Worm (Caenorhabditis elegans): ENCODE results near the gene F33C8.4.
A peak's percentile ranks its signal among the peaks of the same experiment; 100 is the strongest.

F33C8.4 gene

DNA sequence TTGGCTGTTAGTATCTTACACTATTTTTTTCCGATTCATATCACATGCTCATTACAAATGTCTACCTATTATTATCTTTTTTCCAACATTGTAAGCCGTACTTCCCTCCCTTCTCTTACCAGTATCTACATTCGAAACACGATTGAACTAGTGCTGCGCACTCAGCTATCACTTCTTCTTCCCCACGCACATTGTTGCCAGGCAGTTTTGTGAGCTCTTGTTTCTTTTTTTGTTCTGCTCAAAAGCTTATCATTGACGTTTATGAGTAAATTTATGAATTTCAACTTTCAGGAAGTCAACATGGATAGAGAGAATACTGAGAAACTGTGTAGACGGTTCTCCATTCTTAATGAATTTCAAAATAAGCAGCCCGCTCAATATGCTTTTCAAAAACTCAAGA, 11.0 kb upstream of the F33C8.4 start, which contains the start of gene F33C8.2:
TSS of gene F33C8.2 (plus strand) at position 301 of the 400 bp plus-strand sequence.
- no peak for TF ChIP-seq W03F9.2 (tag; optimal IDR thresholded peaks at IDR 0.05)
- no peak for TF ChIP-seq dao-5 (tag; optimal IDR thresholded peaks at IDR 0.05)
- TF ChIP-seq him-1 (tag; optimal IDR thresholded peaks at IDR 0.05) = no peak

DNA sequence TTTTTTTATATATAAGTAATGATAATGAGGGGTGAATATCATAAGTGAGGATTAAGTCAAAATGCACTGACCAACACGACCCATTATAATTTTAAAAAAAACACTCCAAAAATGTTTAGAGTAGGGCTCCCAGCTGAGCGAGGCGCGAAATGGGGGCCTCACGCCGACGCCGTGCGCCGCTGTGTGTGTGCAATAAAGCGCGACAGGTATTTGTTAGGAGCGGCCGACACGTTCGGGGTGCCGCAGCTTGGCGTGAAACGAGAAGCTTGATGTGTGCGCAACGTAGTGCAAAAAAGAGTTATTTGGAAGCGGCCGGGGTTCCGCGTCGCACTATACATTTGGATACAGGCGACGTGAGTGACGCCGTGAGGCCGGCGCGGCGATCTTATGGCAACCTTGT, 7.1 kb upstream of the F33C8.4 start:
- TF ChIP-seq W03F9.2 (tag; optimal IDR thresholded peaks at IDR 0.05) (no peak), him-1 (tag; optimal IDR thresholded peaks at IDR 0.05) (no peak), dao-5 (tag; optimal IDR thresholded peaks at IDR 0.05) (no peak)

DNA sequence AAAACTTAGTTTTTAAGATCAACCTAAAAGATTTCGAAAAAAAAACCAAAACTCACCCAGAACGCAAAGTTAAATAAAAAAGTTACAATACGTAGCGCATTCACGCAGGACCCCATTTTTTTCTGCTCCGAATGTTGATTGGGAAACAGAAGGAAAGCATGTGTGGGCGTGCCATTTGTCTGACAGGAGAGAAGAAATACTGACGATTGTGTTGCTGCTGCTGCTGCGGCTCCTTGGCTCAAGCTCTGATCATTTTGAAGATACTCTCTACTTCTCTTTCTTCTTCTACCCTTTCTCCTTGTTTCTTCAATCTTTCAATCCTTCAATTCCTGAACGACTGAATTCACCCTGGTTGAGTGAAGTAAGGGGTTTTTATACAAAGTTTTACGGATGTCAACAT, 2.8 kb upstream of the F33C8.4 start, which contains the start of gene tsp-8:
TSS of gene tsp-8 (minus strand) at position 185 of the 400 bp plus-strand sequence.
- no peak for TF ChIP-seq him-1 (tag; optimal IDR thresholded peaks at IDR 0.05)
- TF ChIP-seq dao-5 (tag; optimal IDR thresholded peaks at IDR 0.05) = no peak
- TF ChIP-seq W03F9.2 (tag; optimal IDR thresholded peaks at IDR 0.05) = no peak

DNA sequence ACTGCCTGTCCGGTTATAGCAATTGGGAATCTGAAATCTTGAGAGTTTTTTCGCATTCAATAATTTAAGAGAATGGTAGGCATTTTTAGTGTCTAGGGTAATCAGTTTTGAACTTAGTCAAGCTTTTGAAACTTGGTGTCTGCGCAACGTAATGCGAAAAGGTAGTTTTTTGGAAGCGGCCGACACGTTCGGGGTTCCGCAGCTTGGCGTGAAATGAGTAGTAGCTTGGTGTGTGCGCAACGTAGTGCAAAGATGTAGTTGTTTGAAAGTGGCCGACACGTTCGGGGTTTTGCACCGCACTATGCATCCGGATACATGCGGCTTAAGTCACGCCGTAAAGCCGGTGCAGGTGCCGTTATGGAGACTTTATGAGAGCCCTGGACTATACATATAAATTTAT, 4.1 kb downstream of the F33C8.4 start:
- no peak for TF ChIP-seq dao-5 (tag; optimal IDR thresholded peaks at IDR 0.05)
- no peak for TF ChIP-seq him-1 (tag; optimal IDR thresholded peaks at IDR 0.05)
- no peak for TF ChIP-seq W03F9.2 (tag; optimal IDR thresholded peaks at IDR 0.05)

DNA sequence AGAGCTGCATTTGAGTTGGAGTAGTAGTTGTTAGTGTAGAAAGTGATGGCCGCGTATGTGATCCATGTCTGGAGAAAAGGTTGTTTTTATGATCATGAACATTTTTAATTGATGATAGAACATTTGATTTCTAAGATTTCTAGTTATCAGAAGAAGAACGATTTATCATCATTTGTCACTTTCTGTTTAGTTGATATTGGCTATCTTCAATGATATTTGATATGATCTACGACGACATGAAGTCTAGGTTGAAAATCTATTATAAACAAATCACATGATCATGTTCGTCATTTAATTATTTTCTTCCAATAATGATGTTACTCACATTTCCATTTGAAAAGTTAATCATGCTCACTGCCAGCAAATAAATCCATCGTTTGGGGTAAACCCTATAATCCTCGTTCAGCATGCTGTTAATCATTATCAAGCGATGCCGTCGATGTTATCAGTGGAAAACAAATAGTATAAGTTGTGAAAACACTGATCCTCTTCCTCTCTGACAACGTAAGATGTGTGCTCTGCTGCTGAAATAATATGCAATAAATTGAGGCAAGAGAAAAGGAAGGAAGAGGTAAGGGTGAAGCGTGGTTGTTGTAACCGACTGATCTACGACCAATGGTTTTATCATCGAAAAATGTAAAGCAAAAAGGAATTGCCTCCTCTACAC, 5.0 kb downstream of the F33C8.4 start:
- no peak for TF ChIP-seq dao-5 (tag; optimal IDR thresholded peaks at IDR 0.05)
- TF ChIP-seq him-1 (tag; optimal IDR thresholded peaks at IDR 0.05) = no peak
- no peak for TF ChIP-seq W03F9.2 (tag; optimal IDR thresholded peaks at IDR 0.05)

DNA sequence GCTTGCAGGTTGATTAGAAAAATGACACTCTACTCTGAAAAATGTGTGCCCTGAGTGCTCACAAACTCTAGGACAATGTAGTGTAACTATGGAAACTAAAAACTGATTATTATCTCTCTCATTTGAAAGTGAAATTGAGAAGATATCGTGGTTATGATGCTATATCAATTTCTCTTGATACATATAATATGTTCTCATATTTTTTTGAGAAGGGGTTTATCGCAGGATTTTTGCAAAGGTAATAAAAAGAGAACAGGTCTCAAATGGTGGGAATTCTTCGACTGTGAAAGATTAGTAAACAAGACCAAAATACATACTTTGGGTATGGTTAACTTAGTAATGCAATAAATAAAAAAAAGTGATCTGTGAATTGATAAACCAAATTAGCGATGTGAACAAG, 5.5 kb downstream of the F33C8.4 start:
- TF ChIP-seq W03F9.2 (tag; optimal IDR thresholded peaks at IDR 0.05) (no peak), dao-5 (tag; optimal IDR thresholded peaks at IDR 0.05) (no peak), him-1 (tag; optimal IDR thresholded peaks at IDR 0.05) (no peak)

DNA sequence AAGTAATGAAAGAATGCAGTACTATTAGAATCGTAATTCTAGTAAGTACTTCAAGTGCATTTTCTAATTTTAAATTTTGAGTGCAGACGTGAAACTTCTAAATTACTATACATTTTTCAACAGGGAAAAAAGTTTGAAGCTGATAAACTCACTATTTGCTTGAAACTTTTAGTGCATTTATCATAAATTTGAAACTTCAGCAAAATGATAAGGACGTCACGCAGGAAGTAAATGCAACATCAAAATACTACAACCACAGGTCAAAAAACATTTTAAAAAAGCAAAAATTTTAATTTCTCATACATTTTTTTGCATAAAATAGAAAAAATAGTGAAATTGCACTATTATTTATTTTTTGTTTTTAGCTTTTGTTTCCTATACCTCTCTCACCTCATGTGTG, 7.4 kb downstream of the F33C8.4 start:
- TF ChIP-seq him-1 (tag; optimal IDR thresholded peaks at IDR 0.05) (no peak), W03F9.2 (tag; optimal IDR thresholded peaks at IDR 0.05) (no peak), dao-5 (tag; optimal IDR thresholded peaks at IDR 0.05) (no peak)

DNA sequence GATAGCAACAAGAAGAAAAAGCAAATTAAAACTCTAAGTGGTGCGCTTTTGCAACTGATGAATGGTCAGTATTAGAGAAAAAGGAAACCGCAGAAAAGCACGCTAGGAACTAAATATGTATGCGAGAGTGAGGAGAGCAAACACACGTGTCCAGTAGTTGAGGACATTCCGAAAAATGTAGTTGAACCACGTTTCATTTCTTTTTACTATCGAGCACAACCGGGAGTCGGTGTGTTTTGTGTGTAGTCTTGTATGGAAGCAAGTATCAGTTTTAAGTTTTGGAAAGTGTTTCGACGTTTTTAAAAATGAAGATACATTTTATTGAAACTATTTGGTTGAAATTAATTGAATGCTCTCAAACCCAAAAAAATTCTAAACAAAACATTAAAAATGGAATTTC, 7.9 kb downstream of the F33C8.4 start, which contains the start of gene C05G5.1:
TSS of gene C05G5.1 (minus strand) at position 101 of the 400 bp plus-strand sequence.
- TF ChIP-seq him-1 (tag; optimal IDR thresholded peaks at IDR 0.05) (no peak), W03F9.2 (tag; optimal IDR thresholded peaks at IDR 0.05) (no peak), dao-5 (tag; optimal IDR thresholded peaks at IDR 0.05) (no peak)

DNA sequence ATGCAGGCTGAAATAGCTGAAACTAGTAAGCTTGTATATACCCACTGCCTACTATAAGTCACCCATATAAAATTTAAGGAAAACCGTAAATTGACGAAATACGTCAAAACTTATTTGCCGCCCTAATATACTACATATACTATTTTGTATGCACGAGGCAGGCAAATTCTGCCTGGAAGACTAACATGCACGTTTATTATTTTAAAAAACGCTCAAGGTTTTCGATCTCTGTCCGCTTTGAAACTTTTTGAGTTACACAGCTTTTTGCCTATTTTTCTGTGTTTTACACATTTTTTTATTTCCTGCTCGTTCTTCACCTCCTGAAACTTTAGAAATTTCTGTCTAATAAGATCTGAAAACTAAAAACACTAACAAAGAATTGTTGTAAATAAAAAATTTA, 11.1 kb downstream of the F33C8.4 start:
- TF ChIP-seq dao-5 (tag; optimal IDR thresholded peaks at IDR 0.05) = no peak
- TF ChIP-seq W03F9.2 (tag; optimal IDR thresholded peaks at IDR 0.05) = no peak
- TF ChIP-seq him-1 (tag; optimal IDR thresholded peaks at IDR 0.05) = no peak

DNA sequence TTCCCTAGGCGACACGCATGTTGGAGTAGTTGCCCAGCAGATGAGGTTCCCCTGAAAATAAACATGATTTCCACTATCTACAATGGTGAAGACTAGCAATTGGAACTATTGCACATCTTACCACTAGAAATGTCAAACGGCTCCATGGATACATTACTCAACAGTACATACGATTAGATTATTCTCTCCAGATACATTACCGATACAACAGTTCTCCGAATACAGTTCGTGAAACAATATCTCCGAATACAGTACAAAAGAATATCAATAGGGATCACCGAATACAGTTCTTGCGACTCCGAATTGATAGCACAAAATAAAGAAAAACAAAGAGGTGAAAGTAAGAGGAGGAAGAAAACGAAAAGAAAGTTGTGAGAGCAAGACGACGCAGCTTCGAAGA, 11.7 kb downstream of the F33C8.4 start, which contains the start of gene C05G5.7:
TSS of gene C05G5.7 (minus strand) at position 1 of the 400 bp plus-strand sequence.
- no peak for TF ChIP-seq dao-5 (tag; optimal IDR thresholded peaks at IDR 0.05)

DNA sequence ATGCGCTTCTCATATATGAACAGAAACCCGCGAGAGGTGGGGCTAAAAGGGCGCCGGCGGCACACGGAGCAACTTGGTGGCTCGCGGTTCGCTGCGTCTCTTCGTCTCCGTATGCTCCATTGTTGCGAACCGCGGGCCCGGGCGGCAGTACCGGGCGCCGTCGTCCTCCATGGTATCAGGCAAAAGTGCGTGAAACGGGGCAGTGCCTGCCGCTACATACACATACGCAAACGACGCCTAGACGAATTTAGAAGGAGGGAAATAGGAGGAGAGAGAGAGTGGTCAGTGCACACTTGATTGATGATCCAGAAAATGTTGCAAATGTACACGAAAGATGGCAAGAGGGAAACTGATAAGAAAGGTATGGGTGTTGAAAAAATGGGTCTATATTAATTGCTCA, 12.4 kb downstream of the F33C8.4 start:
- TF ChIP-seq W03F9.2 (tag; optimal IDR thresholded peaks at IDR 0.05) (no peak), dao-5 (tag; optimal IDR thresholded peaks at IDR 0.05) (no peak), him-1 (tag; optimal IDR thresholded peaks at IDR 0.05) (no peak)

DNA sequence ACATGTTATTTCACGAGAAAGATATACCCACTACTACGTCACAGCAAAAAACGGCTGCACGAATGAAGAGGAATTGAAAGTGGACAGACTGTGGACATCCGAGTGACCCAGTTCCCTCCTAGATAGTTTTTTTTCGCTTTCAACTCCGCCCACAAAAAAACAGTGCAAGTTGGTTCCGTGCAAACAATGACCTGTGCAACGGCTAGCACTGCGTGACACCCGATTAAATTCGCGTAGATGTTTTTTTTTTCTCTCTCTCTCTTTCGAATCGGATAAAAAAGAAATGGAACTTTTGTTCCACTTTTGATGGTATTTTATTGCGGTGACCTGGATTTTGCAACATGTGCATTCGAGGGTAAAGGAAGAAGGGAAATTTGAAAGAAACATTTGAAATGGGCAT, 13.1 kb downstream of the F33C8.4 start:
- TF ChIP-seq dao-5 (tag; optimal IDR thresholded peaks at IDR 0.05) (no peak), W03F9.2 (tag; optimal IDR thresholded peaks at IDR 0.05) (no peak), him-1 (tag; optimal IDR thresholded peaks at IDR 0.05) (no peak)

DNA sequence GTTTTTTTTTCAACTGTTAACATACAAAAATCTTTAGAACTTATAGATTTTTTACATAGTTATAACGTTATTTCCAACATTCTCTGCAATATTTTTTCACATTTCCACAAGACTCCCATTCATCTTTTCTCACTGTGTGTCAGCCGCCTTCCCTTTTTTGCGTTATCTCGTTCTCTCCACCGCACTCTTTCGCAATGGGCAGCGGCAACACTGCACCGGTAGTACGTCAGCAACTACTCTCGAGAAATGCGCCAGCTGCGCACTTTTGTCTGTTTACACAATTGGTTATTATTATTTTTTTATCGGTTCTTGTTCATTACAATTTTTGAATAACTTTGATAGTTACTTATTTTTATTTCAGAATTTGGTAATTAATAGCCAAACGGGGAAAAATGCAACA, 14.9 kb downstream of the F33C8.4 start, which contains the start of gene C05G5.2:
TSS of gene C05G5.2 (plus strand) at position 356 of the 400 bp plus-strand sequence.
- TF ChIP-seq him-1 (tag; optimal IDR thresholded peaks at IDR 0.05) (peak; percentile 82), dao-5 (tag; optimal IDR thresholded peaks at IDR 0.05) (no peak), W03F9.2 (tag; optimal IDR thresholded peaks at IDR 0.05) (peak; percentile 95)

DNA sequence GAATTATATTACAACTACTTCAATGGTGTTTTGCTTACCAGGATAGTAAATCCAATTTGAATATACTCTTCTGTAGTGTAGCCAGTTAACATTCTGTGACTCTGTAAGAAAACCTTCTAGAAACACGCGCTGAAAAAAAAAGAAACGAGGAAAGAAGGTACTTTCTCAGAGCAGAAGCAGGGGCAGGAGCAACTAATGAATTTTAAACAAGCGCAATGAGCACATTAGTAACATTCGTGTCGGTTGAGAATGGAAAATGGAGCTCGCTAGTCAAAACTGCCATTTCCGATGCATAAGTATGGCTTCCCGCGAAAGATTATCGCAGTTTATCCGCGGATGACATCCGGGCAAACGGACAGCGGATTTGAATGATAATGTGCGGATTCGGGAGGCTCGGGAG, 19.8 kb downstream of the F33C8.4 start, which contains the start of gene C05G5.3:
TSS of gene C05G5.3 (minus strand) at position 101 of the 400 bp plus-strand sequence.
- no peak for TF ChIP-seq dao-5 (tag; optimal IDR thresholded peaks at IDR 0.05)
- TF ChIP-seq him-1 (tag; optimal IDR thresholded peaks at IDR 0.05) = no peak
- TF ChIP-seq W03F9.2 (tag; optimal IDR thresholded peaks at IDR 0.05) = no peak

All from whole organism, L4/young adult.